Worm (Caenorhabditis elegans): ENCODE data around the gene clec-27.

Gene clec-27

ce11 chrV:16827485-16827884, 26.9 kb upstream of the clec-27 start, which contains the start of gene srh-216:
Gene srh-216, minus strand, starts transcription at chrV:16827585.
- no peak for TF ChIP-seq nhr-11 (tag; optimal IDR thresholded peaks at IDR 0.05)
- TF ChIP-seq lin-11 (tag; optimal IDR thresholded peaks at IDR 0.05), result no peak
- no peak for TF ChIP-seq ztf-16 (tag; optimal IDR thresholded peaks at IDR 0.05)
- TF ChIP-seq che-1 (tag; optimal IDR thresholded peaks at IDR 0.05), result no peak
- TF ChIP-seq elt-2 (tag; optimal IDR thresholded peaks at IDR 0.05), result no peak
- no peak for TF ChIP-seq hlh-8 (tag; optimal IDR thresholded peaks at IDR 0.05)
- no peak for TF ChIP-seq tbx-7 (tag; optimal IDR thresholded peaks at IDR 0.05)
- TF ChIP-seq pha-2 (tag; optimal IDR thresholded peaks at IDR 0.05), result no peak
- TF ChIP-seq Y22D7AL.16 (tag; optimal IDR thresholded peaks at IDR 0.05), result no peak
- TF ChIP-seq fax-1 (tag; optimal IDR thresholded peaks at IDR 0.05), result no peak
- TF ChIP-seq rnt-1 (tag; optimal IDR thresholded peaks at IDR 0.05), result no peak
- TF ChIP-seq gmeb-2 (tag; optimal IDR thresholded peaks at IDR 0.05), result no peak
- no peak for TF ChIP-seq syd-9 (tag; optimal IDR thresholded peaks at IDR 0.05)
- TF ChIP-seq pax-1 (tag; optimal IDR thresholded peaks at IDR 0.05), result no peak
- no peak for TF ChIP-seq ceh-14 (tag; optimal IDR thresholded peaks at IDR 0.05)
- TF ChIP-seq mec-3 (tag; optimal IDR thresholded peaks at IDR 0.05; ENCODE audit: borderline replicate concordance), result no peak
- no peak for TF ChIP-seq zip-5 (tag; optimal IDR thresholded peaks at IDR 0.05)
- no peak for TF ChIP-seq hlh-13 (GFP tag; optimal IDR thresholded peaks at IDR 0.05)
- no peak for TF ChIP-seq ceh-18 (tag; optimal IDR thresholded peaks at IDR 0.05)
- TF ChIP-seq nhr-232 (tag; optimal IDR thresholded peaks at IDR 0.05), result no peak

- TF ChIP-seq unc-42 (tag; optimal IDR thresholded peaks at IDR 0.05) (no peak), hlh-13 (GFP tag; optimal IDR thresholded peaks at IDR 0.05) (no peak), ceh-19 (GFP tag; optimal IDR thresholded peaks at IDR 0.05) (no peak)
Measured at ce11 chrV:16829396-16829795, 25.0 kb upstream of the clec-27 start, which contains the start of gene srh-214. Gene srh-214, minus strand, starts transcription at chrV:16829755.

- TF ChIP-seq ref-2 (tag; optimal IDR thresholded peaks at IDR 0.05) (no peak), lim-6 (tag; optimal IDR thresholded peaks at IDR 0.05) (no peak), unc-42 (tag; optimal IDR thresholded peaks at IDR 0.05) (no peak), ceh-6 (GFP tag; optimal IDR thresholded peaks at IDR 0.05) (no peak), pros-1 (tag; optimal IDR thresholded peaks at IDR 0.05) (no peak), hlh-13 (GFP tag; optimal IDR thresholded peaks at IDR 0.05) (no peak), ceh-34 (tag; optimal IDR thresholded peaks at IDR 0.05) (no peak), npax-4 (tag; optimal IDR thresholded peaks at IDR 0.05) (no peak), hlh-6 (tag; optimal IDR thresholded peaks at IDR 0.05) (no peak), nfya-1 (tag; optimal IDR thresholded peaks at IDR 0.05) (no peak), fax-1 (tag; optimal IDR thresholded peaks at IDR 0.05) (no peak), ceh-18 (tag; optimal IDR thresholded peaks at IDR 0.05) (no peak), ets-4 (tag; optimal IDR thresholded peaks at IDR 0.05) (no peak), ceh-2 (tag; optimal IDR thresholded peaks at IDR 0.05) (no peak), gmeb-2 (tag; optimal IDR thresholded peaks at IDR 0.05) (no peak), pha-4 (tag; optimal IDR thresholded peaks at IDR 0.05) (no peak), lin-11 (tag; optimal IDR thresholded peaks at IDR 0.05) (no peak), K02D7.2 (tag; optimal IDR thresholded peaks at IDR 0.05) (no peak)
Measured at ce11 chrV:16831310-16831709, 23.1 kb upstream of the clec-27 start.

ce11 chrV:16831921-16832320, 22.5 kb upstream of the clec-27 start, which contains the start of gene srh-215:
Gene srh-215, minus strand, starts transcription at chrV:16832021.
- TF ChIP-seq nhr-11 (tag; optimal IDR thresholded peaks at IDR 0.05) (no peak), zip-5 (tag; optimal IDR thresholded peaks at IDR 0.05) (no peak), hlh-8 (tag; optimal IDR thresholded peaks at IDR 0.05) (no peak), unc-86 (tag; optimal IDR thresholded peaks at IDR 0.05) (no peak), ref-2 (tag; optimal IDR thresholded peaks at IDR 0.05) (no peak), fkh-6 (tag; optimal IDR thresholded peaks at IDR 0.05) (no peak), syd-9 (tag; optimal IDR thresholded peaks at IDR 0.05) (no peak), hlh-15 (tag; optimal IDR thresholded peaks at IDR 0.05) (no peak), ceh-48 (tag; optimal IDR thresholded peaks at IDR 0.05) (no peak), rnt-1 (tag; optimal IDR thresholded peaks at IDR 0.05) (no peak), sox-2 (GFP tag; IDR thresholded peaks at IDR 0.05) (no peak)
